Fruit fly (Drosophila melanogaster): ENCODE data around the gene Diap1.

Gene Diap1

dm6 chr3L:16052145-16053025 lies 1.6 kb upstream of the Diap1 start (continued):
- TF ChIP-seq CG32767 (GFP tag; IDR thresholded peaks at IDR 0.05) (peak; percentile 32; the same call in 1 of the 2 replicates), aop (GFP tag; IDR thresholded peaks at IDR 0.05) (no peak), CG6765 (GFP tag; optimal IDR thresholded peaks at IDR 0.05) (no peak), HLH3B (GFP tag; IDR thresholded peaks at IDR 0.05) (no peak), CrebB (tag; optimal IDR thresholded peaks at IDR 0.05) (peak; percentile 9), her (GFP tag; optimal IDR thresholded peaks at IDR 0.05) (no peak), Elba2 (GFP tag; optimal IDR thresholded peaks at IDR 0.05) (peak; percentile 28), knrl (GFP tag; IDR thresholded peaks at IDR 0.05; ENCODE audit: partially characterized antibody) (peak; percentile 33; the same call in 2 of the 3 replicates), sug (tag; optimal IDR thresholded peaks at IDR 0.05) (peak; percentile 16), CG3407 (GFP tag; optimal IDR thresholded peaks at IDR 0.05) (no peak), CG8765 (GFP tag; IDR thresholded peaks at IDR 0.05) (no peak), CG4707 (GFP tag; optimal IDR thresholded peaks at IDR 0.05) (no peak), Abd-B (GFP tag; optimal IDR thresholded peaks at IDR 0.05) (no peak), Lim3 (GFP tag; IDR thresholded peaks at IDR 0.05) (no peak), Ravus (GFP tag; IDR thresholded peaks at IDR 0.05) (no peak), onecut (GFP tag; IDR thresholded peaks at IDR 0.05) (no peak; the same call in none of the 2 replicates), chm (GFP tag; IDR thresholded peaks at IDR 0.05) (no peak; the same call in 1 of the 2 replicates), BtbVII (GFP tag; optimal IDR thresholded peaks at IDR 0.05) (no peak), CG13287 (GFP tag; IDR thresholded peaks at IDR 0.05; ENCODE audit: partially characterized antibody) (no peak; the same call in 1 of the 2 replicates), run (tag; optimal IDR thresholded peaks at IDR 0.05) (no peak), CG4730 (GFP tag; IDR thresholded peaks at IDR 0.05) (no peak), CG34422 (GFP tag; IDR thresholded peaks at IDR 0.05) (no peak), Ets97D (GFP tag; optimal IDR thresholded peaks at IDR 0.05) (no peak), Blimp-1 (GFP tag; optimal IDR thresholded peaks at IDR 0.05) (no peak), CG13123 (GFP tag; optimal IDR thresholded peaks at IDR 0.05) (no peak), Myb (GFP tag; optimal IDR thresholded peaks at IDR 0.05) (no peak), Sox102F (GFP tag; optimal IDR thresholded peaks at IDR 0.05) (peak; percentile 20), sna (GFP tag; IDR thresholded peaks at IDR 0.05; ENCODE audit: partially characterized antibody) (no peak), CG12155 (GFP tag; optimal IDR thresholded peaks at IDR 0.05) (no peak), CG6254 (GFP tag; optimal IDR thresholded peaks at IDR 0.05) (no peak), CG7556 (GFP tag; optimal IDR thresholded peaks at IDR 0.05) (peak; percentile 11), CG7745 (tag; optimal IDR thresholded peaks at IDR 0.05) (no peak), cg (GFP tag; optimal IDR thresholded peaks at IDR 0.05) (peak; percentile 99), CG2889 (GFP tag; IDR thresholded peaks at IDR 0.05) (no peak), pho (GFP tag; optimal IDR thresholded peaks at IDR 0.05) (no peak), oc (tag; optimal IDR thresholded peaks at IDR 0.05) (no peak), CG3995 (GFP tag; optimal IDR thresholded peaks at IDR 0.05) (no peak), CG2199 (GFP tag; IDR thresholded peaks at IDR 0.05) (no peak; the same call in 2 of the 3 replicates), ssp (GFP tag; IDR thresholded peaks at IDR 0.05) (no peak), Atf-2 (GFP tag; optimal IDR thresholded peaks at IDR 0.05) (no peak), Drgx (GFP tag; IDR thresholded peaks at IDR 0.05) (peak; percentile 22; the same call in 1 of the 2 replicates), CG12104 (GFP tag; optimal IDR thresholded peaks at IDR 0.05) (peak; percentile 6), kah (GFP tag; optimal IDR thresholded peaks at IDR 0.05) (peak; percentile 39), CG13894 (tag; optimal IDR thresholded peaks at IDR 0.05) (no peak), CG11723 (GFP tag; optimal IDR thresholded peaks at IDR 0.05) (no peak), Bgb (GFP tag; IDR thresholded peaks at IDR 0.05; ENCODE audit: partially characterized antibody) (peak; percentile 17; the same call in 1 of the 2 replicates), Hr39 (optimal IDR thresholded peaks at IDR 0.05) (peak; percentile 95), sc (optimal IDR thresholded peaks at IDR 0.05) (no peak), sc (GFP tag; optimal IDR thresholded peaks at IDR 0.05) (no peak), CHES-1-like (GFP tag; optimal IDR thresholded peaks at IDR 0.05) (no peak)
